Fruit fly (Drosophila melanogaster) whole organism, embryonic: ENCODE results near the gene Cyp4d14.

ENCODE experiments used
- Adf1 ChIP-seq: fragments of 200-800 bp; sonication (Bioruptor generic); IDR thresholded peaks from 2 replicates; pipeline ENCODE4 v1.3.6; 2022; ENCODE audit warnings: missing biosample characterization, missing genetic modification characterization
- B-H1 ChIP-seq: fragments of 200-800 bp; sonication (Bioruptor generic); IDR thresholded peaks from 3 replicates; pipeline ENCODE4 v1.3.6; 2022; ENCODE audit warnings: missing biosample characterization, missing genetic modification characterization
- Blimp-1 ChIP-seq: fragments of 200-800 bp; sonication (Bioruptor generic); optimal IDR thresholded peaks from 3 replicates; lab custom pipeline; 2018; ENCODE audit warnings: missing biosample characterization, missing genetic modification characterization, mild to moderate bottlenecking, moderate library complexity, missing genetic modification reagents
- CG11093 ChIP-seq: fragments of 200-800 bp; sonication (Bioruptor generic); IDR thresholded peaks from 3 replicates; pipeline ENCODE4 v1.3.6; 2022; ENCODE audit warnings: missing biosample characterization, missing genetic modification characterization
- CG12155 ChIP-seq: fragments of 200-800 bp; sonication (Bioruptor generic); optimal IDR thresholded peaks from 3 replicates; lab custom pipeline; 2016; ENCODE audit warnings: missing biosample characterization, missing genetic modification characterization
- CG14014 ChIP-seq: fragments of 200-800 bp; sonication (Bioruptor generic); IDR thresholded peaks from 2 replicates; pipeline ENCODE4 v1.3.6; 2022; ENCODE audit warnings: missing biosample characterization, missing genetic modification characterization
- CG14050 ChIP-seq: fragments of 200-800 bp; sonication (Bioruptor generic); IDR thresholded peaks from 3 replicates; pipeline ENCODE4 v1.3.6; 2022; ENCODE audit warnings: missing biosample characterization, missing genetic modification characterization
- CG14860 ChIP-seq: fragments of 200-800 bp; sonication (Bioruptor generic); IDR thresholded peaks from 3 replicates; pipeline ENCODE4 v1.3.6; 2022; ENCODE audit warnings: missing biosample characterization, missing genetic modification characterization; ENCODE audit not compliant: partially characterized antibody
- CG15601 ChIP-seq: fragments of 200-800 bp; sonication (Bioruptor generic); optimal IDR thresholded peaks from 3 replicates; lab custom pipeline; 2019; ENCODE audit warnings: missing biosample characterization, mild to moderate bottlenecking, missing genetic modification characterization, moderate library complexity
- CG17385 ChIP-seq: fragments of 200-800 bp; sonication (Bioruptor generic); optimal IDR thresholded peaks from 3 replicates; lab custom pipeline; 2018; ENCODE audit warnings: missing biosample characterization, mild to moderate bottlenecking, missing genetic modification characterization
- CG2875 ChIP-seq: fragments of 200-800 bp; sonication (Bioruptor generic); optimal IDR thresholded peaks from 2 replicates; lab custom pipeline; 2017; ENCODE audit warnings: missing biosample characterization, mild to moderate bottlenecking, missing genetic modification characterization, missing genetic modification reagents
- CG34422 ChIP-seq: fragments of 200-800 bp; sonication (Bioruptor generic); IDR thresholded peaks from 3 replicates; pipeline ENCODE4 v1.3.6; 2022; ENCODE audit warnings: missing biosample characterization, missing genetic modification characterization
- Dfd ChIP-seq, 2 experiments: fragments of >200 bp; optimal IDR thresholded peaks; 2 replicates each; lab custom pipeline; 2017; ENCODE audit warnings: missing biosample characterization in 2 of 2, missing genetic modification characterization in 2 of 2
- Dll ChIP-seq: fragments of 200-800 bp; sonication (Bioruptor generic); IDR thresholded peaks from 4 replicates; pipeline ENCODE4 v1.3.6; 2022; ENCODE audit warnings: missing biosample characterization, missing genetic modification characterization; ENCODE audit not compliant: partially characterized antibody
- Dref ChIP-seq: fragments of 200-800 bp; sonication (Bioruptor generic); IDR thresholded peaks from 2 replicates; pipeline ENCODE4 v1.3.6; 2022; ENCODE audit warnings: missing biosample characterization, missing genetic modification characterization
- E2f2 ChIP-seq: fragments of 200-800 bp; sonication (Bioruptor generic); IDR thresholded peaks from 2 replicates; pipeline ENCODE4 v1.3.6; 2022; ENCODE audit warnings: missing biosample characterization, missing genetic modification characterization
- Elba2 ChIP-seq: fragments of 200-800 bp; sonication (Bioruptor generic); optimal IDR thresholded peaks from 3 replicates; lab custom pipeline; 2016; ENCODE audit warnings: missing biosample characterization, missing genetic modification characterization
- Fer3 ChIP-seq: fragments of 200-800 bp; sonication (Bioruptor generic); optimal IDR thresholded peaks from 2 replicates; lab custom pipeline; 2018; ENCODE audit warnings: missing biosample characterization, mild to moderate bottlenecking, missing genetic modification characterization, moderate library complexity
- Hsf ChIP-seq: fragments of 200-800 bp; sonication (Bioruptor generic); optimal IDR thresholded peaks from 3 replicates; lab custom pipeline; 2016; ENCODE audit warnings: missing biosample characterization, missing genetic modification characterization
- Nf-YA ChIP-seq: fragments of 200-800 bp; sonication (Bioruptor generic); IDR thresholded peaks from 2 replicates; pipeline ENCODE4 v1.3.6; 2022; ENCODE audit warnings: missing biosample characterization, missing genetic modification characterization
- Oaz ChIP-seq: fragments of 200-800 bp; sonication (Bioruptor generic); IDR thresholded peaks from 2 replicates; pipeline ENCODE4 v1.3.6; 2022; ENCODE audit warnings: missing biosample characterization, missing genetic modification characterization
- Ravus ChIP-seq: fragments of 200-800 bp; sonication (Bioruptor generic); IDR thresholded peaks from 2 replicates; pipeline ENCODE4 v1.3.6; 2022; ENCODE audit warnings: missing biosample characterization, missing genetic modification characterization
- Six4 ChIP-seq: fragments of 200-800 bp; sonication (Bioruptor generic); optimal IDR thresholded peaks from 2 replicates; lab custom pipeline; 2016; ENCODE audit warnings: missing biosample characterization, missing genetic modification characterization
- Spps ChIP-seq: fragments of 200-800 bp; sonication (Bioruptor generic); optimal IDR thresholded peaks from 2 replicates; lab custom pipeline; 2018; ENCODE audit warnings: missing biosample characterization, mild to moderate bottlenecking, missing genetic modification characterization
- Sry-β ChIP-seq: fragments of 200-800 bp; sonication (Bioruptor generic); optimal IDR thresholded peaks from 2 replicates; lab custom pipeline; 2018; ENCODE audit warnings: missing biosample characterization, mild to moderate bottlenecking, missing genetic modification characterization, moderate library complexity
- Usf ChIP-seq: fragments of 200-800 bp; sonication (Bioruptor generic); optimal IDR thresholded peaks from 2 replicates; lab custom pipeline; 2017; ENCODE audit warnings: missing genotype, missing biosample characterization, missing genetic modification characterization
- amos ChIP-seq: fragments of 200-800 bp; sonication (Bioruptor generic); IDR thresholded peaks from 2 replicates; pipeline ENCODE4 v1.3.6; 2022; ENCODE audit warnings: missing biosample characterization, missing genetic modification characterization; ENCODE audit not compliant: partially characterized antibody
- ase ChIP-seq: fragments of 200-800 bp; sonication (Bioruptor generic); IDR thresholded peaks from 3 replicates; pipeline ENCODE4 v1.3.6; 2022; ENCODE audit warnings: missing biosample characterization, missing genetic modification characterization
- ash1 ChIP-seq: fragments of 200-800 bp; sonication (Bioruptor generic); optimal IDR thresholded peaks from 2 replicates; lab custom pipeline; 2018; ENCODE audit warnings: missing biosample characterization, mild to moderate bottlenecking, missing genetic modification characterization
- chm ChIP-seq: fragments of 200-800 bp; sonication (Bioruptor generic); IDR thresholded peaks from 2 replicates; pipeline ENCODE4 v1.3.6; 2022; ENCODE audit warnings: missing biosample characterization, missing genetic modification characterization
- corto ChIP-seq: fragments of 200-800 bp; sonication (Bioruptor generic); optimal IDR thresholded peaks from 2 replicates; lab custom pipeline; 2016; ENCODE audit warnings: missing biosample characterization, mild to moderate bottlenecking, missing genetic modification characterization, moderate library complexity
- da ChIP-seq: fragments of 200-800 bp; sonication (Bioruptor generic); optimal IDR thresholded peaks from 2 replicates; lab custom pipeline; 2016; ENCODE audit warnings: missing biosample characterization, missing genetic modification characterization
- dysf ChIP-seq: fragments of 200-800 bp; sonication (Bioruptor generic); IDR thresholded peaks from 3 replicates; pipeline ENCODE4 v1.3.6; 2022; ENCODE audit warnings: missing biosample characterization, missing genetic modification characterization
- ewg ChIP-seq: fragments of 200-800 bp; sonication (Bioruptor generic); optimal IDR thresholded peaks from 3 replicates; lab custom pipeline; 2017; ENCODE audit warnings: mild to moderate bottlenecking, missing biosample characterization, missing genetic modification reagents, missing genetic modification characterization
- gsb-n ChIP-seq: fragments of 200-800 bp; sonication (Bioruptor generic); optimal IDR thresholded peaks from 3 replicates; lab custom pipeline; 2018; ENCODE audit warnings: missing biosample characterization, mild to moderate bottlenecking, missing genetic modification characterization
- jing ChIP-seq: fragments of 200-800 bp; sonication (Bioruptor generic); optimal IDR thresholded peaks from 2 replicates; lab custom pipeline; 2018; ENCODE audit warnings: missing biosample characterization, mild to moderate bottlenecking, missing genetic modification characterization
- kah ChIP-seq: fragments of 200-800 bp; sonication (Bioruptor generic); optimal IDR thresholded peaks from 2 replicates; lab custom pipeline; 2018; ENCODE audit warnings: missing biosample characterization, mild to moderate bottlenecking, missing genetic modification characterization
- mirr ChIP-seq: fragments of 200-800 bp; sonication (Bioruptor generic); optimal IDR thresholded peaks from 3 replicates; lab custom pipeline; 2018; ENCODE audit warnings: missing biosample characterization, mild to moderate bottlenecking, missing genetic modification characterization
- mld ChIP-seq: fragments of 200-800 bp; sonication (Bioruptor generic); IDR thresholded peaks from 3 replicates; pipeline ENCODE4 v1.3.6; 2022; ENCODE audit warnings: missing biosample characterization, missing genetic modification characterization; ENCODE audit not compliant: partially characterized antibody
- nmo ChIP-seq: fragments of 200-800 bp; sonication (Bioruptor generic); optimal IDR thresholded peaks from 2 replicates; lab custom pipeline; 2018; ENCODE audit warnings: missing biosample characterization, mild to moderate bottlenecking, missing genetic modification characterization, moderate library complexity
- pan ChIP-seq, 4 experiments: fragments of >200 bp in 3 of 4; fragments of 200-800 bp in 1 of 4; sonication (Bioruptor generic) in 1 of 4; optimal IDR thresholded peaks in 3 of 4; IDR thresholded peaks in 1 of 4; 2 replicates each; pipeline versions ENCODE4 v1.3.6 to Lab custom; 2017 to 2022; ENCODE audit warnings: missing biosample characterization in 2 of 4, missing genetic modification characterization in 2 of 4, mixed read lengths in 1 of 4
- pfk ChIP-seq: fragments of 200-800 bp; sonication (Bioruptor generic); optimal IDR thresholded peaks from 2 replicates; lab custom pipeline; 2018; ENCODE audit warnings: missing biosample characterization, mild to moderate bottlenecking, missing genetic modification characterization, moderate library complexity
- scrt ChIP-seq: fragments of 200-800 bp; sonication (Bioruptor generic); optimal IDR thresholded peaks from 2 replicates; lab custom pipeline; 2018; ENCODE audit warnings: missing biosample characterization, mild to moderate bottlenecking, missing genetic modification characterization, moderate library complexity
- sens-2 ChIP-seq: fragments of 200-800 bp; sonication (Bioruptor generic); IDR thresholded peaks from 2 replicates; pipeline ENCODE4 v1.3.6; 2022; ENCODE audit warnings: missing biosample characterization, missing genetic modification characterization
- sima ChIP-seq: fragments of 200-800 bp; sonication (Bioruptor generic); optimal IDR thresholded peaks from 2 replicates; lab custom pipeline; 2016; ENCODE audit warnings: missing biosample characterization, missing genetic modification characterization
- sr ChIP-seq: fragments of 200-800 bp; sonication (Bioruptor generic); IDR thresholded peaks from 3 replicates; pipeline ENCODE4 v1.3.6; 2022; ENCODE audit warnings: missing biosample characterization, missing genetic modification characterization
- tio ChIP-seq: fragments of 200-800 bp; sonication (Bioruptor generic); optimal IDR thresholded peaks from 2 replicates; lab custom pipeline; 2017; ENCODE audit warnings: missing biosample characterization, missing genetic modification characterization, inconsistent platforms
- unpg ChIP-seq: fragments of 200-800 bp; sonication (Bioruptor generic); optimal IDR thresholded peaks from 3 replicates; lab custom pipeline; 2018; ENCODE audit warnings: missing biosample characterization, mild to moderate bottlenecking, missing genetic modification characterization, moderate library complexity
- usp ChIP-seq: fragments of >200 bp; optimal IDR thresholded peaks from 2 replicates; lab custom pipeline; 2017; ENCODE audit warnings: missing biosample characterization, missing genetic modification characterization
- vvl ChIP-seq: fragments of 200-800 bp; sonication (Bioruptor generic); IDR thresholded peaks from 2 replicates; pipeline ENCODE4 v1.3.6; 2022; ENCODE audit warnings: missing biosample characterization, missing genetic modification characterization
- yki ChIP-seq: fragments of >200 bp; optimal IDR thresholded peaks from 3 replicates; lab custom pipeline; 2018

The Cyp4d14 gene

DNA sequence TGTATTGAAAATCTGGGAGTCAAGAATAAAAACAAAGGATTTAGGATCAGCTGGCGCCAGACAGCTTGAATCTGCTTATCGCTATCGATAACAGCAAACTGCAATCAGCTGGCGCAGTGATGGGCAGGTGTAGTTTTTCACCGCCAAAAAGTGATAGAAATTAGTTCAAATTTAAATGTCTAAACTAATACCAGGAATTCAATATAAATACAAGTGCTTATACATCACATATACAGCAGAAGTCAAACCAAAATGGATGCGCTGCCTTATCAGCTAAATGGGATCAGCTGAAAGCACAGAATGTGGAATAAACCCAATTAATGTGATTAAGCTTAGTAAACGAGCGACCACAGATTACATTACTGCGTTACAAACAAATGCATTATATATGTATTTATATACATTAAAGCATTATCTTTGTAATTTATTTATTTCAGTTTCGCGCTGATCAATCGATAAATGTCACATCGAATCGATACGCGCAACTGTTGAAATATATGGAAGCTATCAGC lies 5.7 kb upstream of the Cyp4d14 start, which contains the start of gene pn (continued):
- no peak for TF ChIP-seq CG34422
- no peak for TF ChIP-seq CG12155
- TF ChIP-seq CG15601, result no peak
- TF ChIP-seq ewg (GFP tag; lab: Kevin White, UChicago), result no peak
- TF ChIP-seq usp (GFP tag; lab: Kevin White, UChicago), result no peak
- TF ChIP-seq CG14050, result no peak
- TF ChIP-seq Fer3 (tag; lab: Kevin White, UChicago), result no peak
- no peak for TF ChIP-seq corto (GFP tag; lab: Kevin White, UChicago)
- TF ChIP-seq chm (GFP tag; lab: Robert Waterston, UW), result no peak
- no peak for TF ChIP-seq Hsf
- no peak for TF ChIP-seq kah (GFP tag; lab: Kevin White, UChicago)
- peak; percentile 55; the same call in 2 of the 4 replicates for TF ChIP-seq Dll (GFP tag; lab: Robert Waterston, UW)
- no peak for TF ChIP-seq Elba2 (GFP tag; lab: Kevin White, UChicago)
- no peak for TF ChIP-seq yki (lab: Kevin White, UChicago)
- no peak for TF ChIP-seq pan (optimal IDR thresholded peaks at IDR 0.05; lab: Kevin White, UChicago)
- TF ChIP-seq pan (GFP tag; optimal IDR thresholded peaks at IDR 0.05 in 1 of 2, IDR thresholded peaks at IDR 0.05 in 1 of 2), result no peak
- TF ChIP-seq amos (GFP tag; lab: Robert Waterston, UW), result peak; percentile 20; the same call in 1 of the 2 replicates
- TF ChIP-seq Adf1 (GFP tag; lab: Robert Waterston, UW), result no peak
- no peak for TF ChIP-seq gsb-n (tag; lab: Kevin White, UChicago)
- no peak for TF ChIP-seq tio (GFP tag; lab: Kevin White, UChicago)
- peak; percentile 62 for TF ChIP-seq Dref (GFP tag; lab: Robert Waterston, UW)
- TF ChIP-seq CG14014, result no peak
- no peak for TF ChIP-seq da (GFP tag; lab: Kevin White, UChicago)
- no peak for TF ChIP-seq Ravus (GFP tag; lab: Robert Waterston, UW)
- peak; percentile 80 for TF ChIP-seq E2f2 (GFP tag; lab: Robert Waterston, UW)
- no peak for TF ChIP-seq B-H1 (GFP tag; lab: Robert Waterston, UW)
- no peak for TF ChIP-seq mld
- TF ChIP-seq nmo, result no peak
- TF ChIP-seq Blimp-1 (GFP tag; lab: Kevin White, UChicago), result no peak
- no peak for TF ChIP-seq CG11093
- TF ChIP-seq sima (GFP tag; lab: Kevin White, UChicago), result no peak
- TF ChIP-seq mirr, result no peak
- no peak for TF ChIP-seq pfk (GFP tag; lab: Kevin White, UChicago)
- TF ChIP-seq CG14860, result 0 out of 3 replicates have a peak, but pooled peaks have one; percentile 44
- TF ChIP-seq Usf (GFP tag; lab: Kevin White, UChicago), result no peak
- no peak for TF ChIP-seq CG2875 (GFP tag; lab: Kevin White, UChicago)
- no peak for TF ChIP-seq sr
- TF ChIP-seq ase (GFP tag; lab: Robert Waterston, UW), result no peak
- TF ChIP-seq Six4 (GFP tag; lab: Kevin White, UChicago), result no peak
- peak; percentile 80 for TF ChIP-seq Sry-β (GFP tag; lab: Kevin White, UChicago)
- TF ChIP-seq Spps, result no peak
- TF ChIP-seq dysf (GFP tag; lab: Robert Waterston, UW), result no peak
- no peak for TF ChIP-seq Nf-YA (GFP tag; lab: Robert Waterston, UW)
- TF ChIP-seq unpg (GFP tag; lab: Kevin White, UChicago), result no peak
- TF ChIP-seq Oaz (GFP tag; lab: Robert Waterston, UW), result no peak
- TF ChIP-seq jing (GFP tag; lab: Kevin White, UChicago), result no peak
- no peak for TF ChIP-seq vvl
- TF ChIP-seq CG17385, result no peak
- no peak for TF ChIP-seq Dfd (GFP tag; optimal IDR thresholded peaks at IDR 0.05; lab: Kevin White, UChicago)
- no peak for TF ChIP-seq scrt (GFP tag; lab: Kevin White, UChicago)
- TF ChIP-seq ash1 (GFP tag; lab: Kevin White, UChicago), result no peak
- no peak for TF ChIP-seq sens-2 (GFP tag; lab: Robert Waterston, UW)
